Fruit fly (Drosophila melanogaster): ENCODE data around the gene CG7377.

- TF ChIP-seq CG6163 (GFP tag; IDR thresholded peaks at IDR 0.05) = no peak
- TF ChIP-seq CG1621 (tag; optimal IDR thresholded peaks at IDR 0.05) = no peak
- TF ChIP-seq CG6792 (GFP tag; optimal IDR thresholded peaks at IDR 0.05) = no peak
- no peak for TF ChIP-seq Hr4 (GFP tag; optimal IDR thresholded peaks at IDR 0.05)
- TF ChIP-seq svp (GFP tag) = no peak
These were observed 12.1 kb upstream of the CG7377 start, which contains the start of gene CG33271 for dm6 chr3L:11577395-11577794.
